Fruit fly (Drosophila melanogaster) S2 (cell line): ENCODE data around the gene mus101.

Experiments
- CG8478 ChIP-seq: fragments of >200 bp; optimal IDR thresholded peaks from 2 replicates; lab custom pipeline; 2018
- CTCF ChIP-seq, 2 experiments: fragments of >200 bp; optimal IDR thresholded peaks; 2 replicates each; lab custom pipeline; 2018

Gene mus101

dm6 chrX:13721934-13722333 lies at the start of gene mus101, which contains the start of gene Mrgn1:
Gene mus101 (plus strand): TSS chrX:13722246.
Gene Mrgn1 (minus strand): TSS chrX:13721977.
- no peak for TF ChIP-seq CG8478 (lab: Kevin White, UChicago)
- TF ChIP-seq CTCF (optimal IDR thresholded peaks at IDR 0.05; lab: Kevin White, UChicago): no peak

dm6 chrX:13676458-13676944 lies 45.5 kb upstream of the mus101 start, which contains the start of gene CG11162:
Gene CG11162 (plus strand): TSS chrX:13676894.
- TF ChIP-seq CTCF (optimal IDR thresholded peaks at IDR 0.05; lab: Kevin White, UChicago) (no peak), CG8478 (lab: Kevin White, UChicago) (no peak)

dm6 chrX:13677970-13678490 lies 44.0 kb upstream of the mus101 start:
- TF ChIP-seq CTCF (optimal IDR thresholded peaks at IDR 0.05; lab: Kevin White, UChicago) (no peak), CG8478 (lab: Kevin White, UChicago) (no peak)

dm6 chrX:13679565-13679964 lies 42.5 kb upstream of the mus101 start:
- TF ChIP-seq CG8478 (lab: Kevin White, UChicago) (no peak), CTCF (optimal IDR thresholded peaks at IDR 0.05; lab: Kevin White, UChicago) (no peak)

- no peak for TF ChIP-seq CG8478 (lab: Kevin White, UChicago)
- no peak for TF ChIP-seq CTCF (optimal IDR thresholded peaks at IDR 0.05; lab: Kevin White, UChicago)
Observed at dm6 chrX:13680262-13680661, 41.8 kb upstream of the mus101 start, which contains the start of gene CG12177. Gene CG12177 (minus strand): TSS chrX:13680500.

- no peak for TF ChIP-seq CG8478 (lab: Kevin White, UChicago)
- no peak for TF ChIP-seq CTCF (optimal IDR thresholded peaks at IDR 0.05; lab: Kevin White, UChicago)
Observed at dm6 chrX:13681906-13682305, 40.1 kb upstream of the mus101 start.

- TF ChIP-seq CTCF (optimal IDR thresholded peaks at IDR 0.05; lab: Kevin White, UChicago): no peak
- TF ChIP-seq CG8478 (lab: Kevin White, UChicago): no peak
Observed at dm6 chrX:13682652-13683051, 39.4 kb upstream of the mus101 start, which contains the start of gene CG11158. Gene CG11158 (plus strand): TSS chrX:13682952.

- no peak for TF ChIP-seq CG8478 (lab: Kevin White, UChicago)
- TF ChIP-seq CTCF (optimal IDR thresholded peaks at IDR 0.05; lab: Kevin White, UChicago): no peak
Observed at dm6 chrX:13691992-13692391, 30.1 kb upstream of the mus101 start, which contains the start of gene Nna1. Gene Nna1 (plus strand): TSS chrX:13692292.

dm6 chrX:13698717-13699427 lies 23.2 kb upstream of the mus101 start:
- TF ChIP-seq CG8478 (lab: Kevin White, UChicago) (no peak), CTCF (optimal IDR thresholded peaks at IDR 0.05; lab: Kevin White, UChicago) (no peak)

- no peak for TF ChIP-seq CG8478 (lab: Kevin White, UChicago)
- TF ChIP-seq CTCF (optimal IDR thresholded peaks at IDR 0.05; lab: Kevin White, UChicago): no peak
Observed at dm6 chrX:13699666-13700065, 22.4 kb upstream of the mus101 start.

dm6 chrX:13717982-13718402 lies 4.1 kb upstream of the mus101 start, which contains the start of gene Nadsyn:
Gene Nadsyn (minus strand): TSS chrX:13718285.
- no peak for TF ChIP-seq CTCF (optimal IDR thresholded peaks at IDR 0.05; lab: Kevin White, UChicago)
- no peak for TF ChIP-seq CG8478 (lab: Kevin White, UChicago)

dm6 chrX:13734866-13735265 lies 12.8 kb downstream of the mus101 start:
- TF ChIP-seq CTCF (optimal IDR thresholded peaks at IDR 0.05; lab: Kevin White, UChicago) (no peak), CG8478 (lab: Kevin White, UChicago) (no peak)

- TF ChIP-seq CG8478 (lab: Kevin White, UChicago) (no peak), CTCF (optimal IDR thresholded peaks at IDR 0.05; lab: Kevin White, UChicago) (no peak)
Observed at dm6 chrX:13735322-13736173, 13.5 kb downstream of the mus101 start.

- peak in 1 of 2 experiments; percentile 51 for TF ChIP-seq CTCF (optimal IDR thresholded peaks at IDR 0.05; lab: Kevin White, UChicago)
- TF ChIP-seq CG8478 (lab: Kevin White, UChicago): no peak
Observed at dm6 chrX:13736174-13736482, 14.1 kb downstream of the mus101 start, which contains the start of gene g. Gene g (minus strand): TSS chrX:13736278.
